Worm (Caenorhabditis elegans) whole organism, young adult: Measurements from ENCODE around the gene W08E12.9.
A peak's percentile ranks its signal among the peaks of the same experiment; 100 is the strongest.

Experiments
- B0261.1 ChIP-seq: sonication (generic microtip); optimal IDR thresholded peaks from 2 replicates; lab custom pipeline; 2016; ENCODE audit warnings: mild to moderate bottlenecking, missing genetic modification characterization, moderate library complexity, missing compliant biosample characterization
- C17E4.6 ChIP-seq: fragments of 200-800 bp; sonication (Bioruptor generic); IDR thresholded peaks from 2 replicates; pipeline ENCODE4 v1.3.6; 2022; ENCODE audit warnings: missing genetic modification reagents, missing genetic modification characterization, missing compliant biosample characterization
- D2030.7 ChIP-seq: fragments of 200-800 bp; sonication (Bioruptor generic); IDR thresholded peaks from 2 replicates; pipeline ENCODE4 v1.3.6; 2022; ENCODE audit warnings: missing genetic modification reagents, missing genetic modification characterization, missing compliant biosample characterization
- F22D6.2 ChIP-seq: sonication (generic microtip); optimal IDR thresholded peaks from 2 replicates; lab custom pipeline; 2016; ENCODE audit warnings: mild to moderate bottlenecking, missing genetic modification characterization, missing compliant biosample characterization
- F23B12.7 ChIP-seq: sonication (generic microtip); optimal IDR thresholded peaks from 2 replicates; lab custom pipeline; 2017; ENCODE audit warnings: missing genetic modification characterization, mild to moderate bottlenecking, missing compliant biosample characterization, antibody characterized with exemption, moderate library complexity; ENCODE audit not compliant: insufficient read depth
- F33H1.4 ChIP-seq: fragments of 200-800 bp; sonication (Bioruptor generic); IDR thresholded peaks from 2 replicates; pipeline ENCODE4 v1.3.6; 2022; ENCODE audit warnings: missing genetic modification reagents, missing genetic modification characterization, missing compliant biosample characterization
- F37B4.10 ChIP-seq: fragments of 200-800 bp; sonication (Bioruptor generic); IDR thresholded peaks from 2 replicates; pipeline ENCODE4 v1.3.6; 2022; ENCODE audit warnings: missing genetic modification characterization, missing compliant biosample characterization
- F49E8.2 ChIP-seq: sonication (generic microtip); optimal IDR thresholded peaks from 3 replicates; lab custom pipeline; 2017; ENCODE audit warnings: missing genetic modification characterization, mild to moderate bottlenecking, missing compliant biosample characterization, antibody characterized with exemption, moderate library complexity; ENCODE audit not compliant: insufficient read depth
- F57A8.1 ChIP-seq: fragments of 200-800 bp; sonication (Bioruptor generic); optimal IDR thresholded peaks from 2 replicates; lab custom pipeline; 2018; ENCODE audit warnings: mild to moderate bottlenecking, missing genetic modification characterization, moderate library complexity, missing compliant biosample characterization
- K11D2.4 ChIP-seq: fragments of 200-800 bp; sonication (Bioruptor generic); IDR thresholded peaks from 2 replicates; pipeline ENCODE4 v1.3.6; 2022; ENCODE audit warnings: missing genetic modification reagents, missing genetic modification characterization, missing compliant biosample characterization
- K12H6.12 ChIP-seq: fragments of 200-800 bp; sonication (Bioruptor generic); optimal IDR thresholded peaks from 2 replicates; lab custom pipeline; 2018; ENCODE audit warnings: mild to moderate bottlenecking, missing genetic modification characterization, missing compliant biosample characterization
- Y53F4B.3 ChIP-seq: fragments of 200-800 bp; sonication (Bioruptor generic); IDR thresholded peaks from 2 replicates; pipeline ENCODE4 v1.3.6; 2022; ENCODE audit warnings: missing genetic modification reagents, missing genetic modification characterization, missing compliant biosample characterization
- Y67H2A.10 ChIP-seq: fragments of 200-800 bp; sonication (Bioruptor generic); conservative IDR thresholded peaks from 2 replicates; pipeline ENCODE4 v1.3.6; 2022; ENCODE audit warnings: missing genetic modification reagents, missing genetic modification characterization, missing compliant biosample characterization
- Y95B8A.8 ChIP-seq: fragments of 200-800 bp; sonication (Bioruptor generic); IDR thresholded peaks from 2 replicates; pipeline ENCODE4 v1.3.6; 2022; ENCODE audit warnings: missing genetic modification reagents, missing genetic modification characterization, missing compliant biosample characterization
- aptf-3 ChIP-seq: fragments of 200-800 bp; sonication (Bioruptor generic); IDR thresholded peaks from 2 replicates; pipeline ENCODE4 v1.3.6; 2022; ENCODE audit warnings: missing genetic modification characterization, missing compliant biosample characterization
- attf-5 ChIP-seq: fragments of 200-800 bp; sonication (Bioruptor generic); optimal IDR thresholded peaks from 2 replicates; lab custom pipeline; 2018; ENCODE audit warnings: mild to moderate bottlenecking, missing genetic modification characterization, missing compliant biosample characterization
- bed-2 ChIP-seq: fragments of 200-800 bp; sonication (Bioruptor generic); IDR thresholded peaks from 2 replicates; pipeline ENCODE4 v1.3.6; 2022; ENCODE audit warnings: missing genetic modification reagents, missing genetic modification characterization, missing compliant biosample characterization
- cebp-1 ChIP-seq, 2 experiments: fragments of 200-800 bp in 1 of 2; sonication (Bioruptor generic) in 1 of 2; sonication (generic microtip) in 1 of 2; IDR thresholded peaks in 1 of 2; optimal IDR thresholded peaks in 1 of 2; 2 replicates each; pipeline versions ENCODE4 v1.3.6 to Lab custom; 2017 to 2022; ENCODE audit warnings: missing compliant biosample characterization in 2 of 2, missing genetic modification characterization in 2 of 2, mild to moderate bottlenecking in 1 of 2, missing genetic modification reagents in 1 of 2, moderate library complexity in 1 of 2
- ceh-58 ChIP-seq: fragments of 200-800 bp; sonication (Bioruptor generic); IDR thresholded peaks from 2 replicates; pipeline ENCODE4 v1.3.6; 2022; ENCODE audit warnings: missing genetic modification characterization, missing compliant biosample characterization
- die-1 ChIP-seq: sonication (generic microtip); optimal IDR thresholded peaks from 2 replicates; lab custom pipeline; 2016; ENCODE audit warnings: missing genotype, mild to moderate bottlenecking, missing genetic modification characterization, missing compliant biosample characterization
- dox-1 ChIP-seq: fragments of 200-800 bp; sonication (Bioruptor generic); IDR thresholded peaks from 2 replicates; pipeline ENCODE4 v1.3.6; 2022; ENCODE audit warnings: missing genetic modification reagents, missing genetic modification characterization, missing compliant biosample characterization
- dpff-1 ChIP-seq: sonication (generic microtip); optimal IDR thresholded peaks from 2 replicates; lab custom pipeline; 2017; ENCODE audit warnings: mild to moderate bottlenecking, missing genetic modification characterization, missing compliant biosample characterization
- ekl-4 ChIP-seq: fragments of 200-800 bp; sonication (Bioruptor generic); IDR thresholded peaks from 2 replicates; pipeline ENCODE4 v1.3.6; 2022; ENCODE audit warnings: missing genetic modification reagents, missing genetic modification characterization, missing compliant biosample characterization
- hmg-1.2 ChIP-seq: fragments of 200-800 bp; sonication (Bioruptor generic); IDR thresholded peaks from 2 replicates; pipeline ENCODE4 v1.3.6; 2022; ENCODE audit warnings: missing genetic modification reagents, missing genetic modification characterization, missing compliant biosample characterization
- hsf-1 ChIP-seq: fragments of 200-800 bp; sonication (Bioruptor generic); IDR thresholded peaks from 2 replicates; pipeline ENCODE4 v1.3.6; 2022; ENCODE audit warnings: missing genetic modification reagents, missing genetic modification characterization, missing compliant biosample characterization
- lin-35 ChIP-seq, 3 experiments: fragments of 150-350 bp in 2 of 3; sonication (generic microtip) in 1 of 3; optimal IDR thresholded peaks; 2 replicates each; lab custom pipeline; 2014 to 2018; ENCODE audit warnings: missing biosample characterization in 3 of 3, missing genetic modification characterization in 3 of 3, missing genetic modification reagents in 3 of 3
- lin-40 ChIP-seq: sonication (generic microtip); optimal IDR thresholded peaks from 2 replicates; lab custom pipeline; 2016; ENCODE audit warnings: missing genetic modification characterization, mild to moderate bottlenecking, missing compliant biosample characterization, missing genotype, missing genetic modification reagents
- lin-54 ChIP-seq: fragments of 200-800 bp; sonication (Bioruptor generic); optimal IDR thresholded peaks from 2 replicates; lab custom pipeline; 2018; ENCODE audit warnings: mild to moderate bottlenecking, missing genetic modification characterization, missing compliant biosample characterization
- lir-1 ChIP-seq: fragments of 200-800 bp; sonication (Bioruptor generic); conservative IDR thresholded peaks from 2 replicates; pipeline ENCODE4 v1.3.6; 2022; ENCODE audit warnings: missing genetic modification reagents, missing genetic modification characterization, missing compliant biosample characterization
- lsl-1 ChIP-seq: fragments of 200-800 bp; sonication (Bioruptor generic); optimal IDR thresholded peaks from 2 replicates; lab custom pipeline; 2018; ENCODE audit warnings: mild to moderate bottlenecking, missing genetic modification characterization, moderate library complexity, missing compliant biosample characterization
- madf-10 ChIP-seq: sonication (generic microtip); optimal IDR thresholded peaks from 2 replicates; lab custom pipeline; 2016; ENCODE audit warnings: mild to moderate bottlenecking, missing genetic modification characterization, missing compliant biosample characterization
- madf-3 ChIP-seq: fragments of 200-800 bp; sonication (Bioruptor generic); IDR thresholded peaks from 2 replicates; pipeline ENCODE4 v1.3.6; 2022; ENCODE audit warnings: missing genetic modification reagents, missing genetic modification characterization, missing compliant biosample characterization
- madf-6 ChIP-seq: fragments of 200-800 bp; sonication (Bioruptor generic); IDR thresholded peaks from 2 replicates; pipeline ENCODE4 v1.3.6; 2022; ENCODE audit warnings: missing genetic modification reagents, missing genetic modification characterization, missing compliant biosample characterization
- mcd-1 ChIP-seq: fragments of 200-800 bp; sonication (Bioruptor generic); IDR thresholded peaks from 2 replicates; pipeline ENCODE4 v1.3.6; 2022; ENCODE audit warnings: missing genetic modification reagents, missing genetic modification characterization, missing compliant biosample characterization
- nfyb-1 ChIP-seq: fragments of 200-800 bp; sonication (Bioruptor generic); IDR thresholded peaks from 2 replicates; pipeline ENCODE4 v1.3.6; 2022; ENCODE audit warnings: missing genetic modification reagents, missing genetic modification characterization, missing compliant biosample characterization
- nhr-120 ChIP-seq: fragments of 200-800 bp; sonication (Bioruptor generic); IDR thresholded peaks from 2 replicates; pipeline ENCODE4 v1.3.6; 2022; ENCODE audit warnings: missing genetic modification characterization, missing compliant biosample characterization
- nhr-27 ChIP-seq: fragments of 200-800 bp; sonication (Bioruptor generic); optimal IDR thresholded peaks from 2 replicates; lab custom pipeline; 2018; ENCODE audit warnings: mild to moderate bottlenecking, missing genetic modification characterization, moderate library complexity, missing compliant biosample characterization
- pbrm-1 ChIP-seq: fragments of 200-800 bp; sonication (Bioruptor generic); IDR thresholded peaks from 2 replicates; pipeline ENCODE4 v1.3.6; 2022; ENCODE audit warnings: missing genetic modification reagents, missing genetic modification characterization, missing compliant biosample characterization
- snpc-3.4 ChIP-seq: sonication (generic microtip); optimal IDR thresholded peaks from 2 replicates; lab custom pipeline; 2017; ENCODE audit warnings: missing genetic modification characterization, mild to moderate bottlenecking, missing compliant biosample characterization, antibody characterized with exemption, moderate library complexity, missing genotype, missing genetic modification reagents
- tbp1 ChIP-seq: fragments of 200-800 bp; sonication (Bioruptor generic); optimal IDR thresholded peaks from 2 replicates; lab custom pipeline; 2018; ENCODE audit warnings: mild to moderate bottlenecking, missing genetic modification characterization, missing compliant biosample characterization
- tlf-1 ChIP-seq: fragments of 200-800 bp; sonication (Bioruptor generic); optimal IDR thresholded peaks from 2 replicates; lab custom pipeline; 2018; ENCODE audit warnings: mild to moderate bottlenecking, missing genetic modification characterization, missing compliant biosample characterization
- unc-130 ChIP-seq: sonication (generic microtip); optimal IDR thresholded peaks from 2 replicates; lab custom pipeline; 2016; ENCODE audit warnings: missing genetic modification reagents, missing genetic modification characterization, missing compliant biosample characterization
- unc-62 ChIP-seq: fragments of 150-350 bp; optimal IDR thresholded peaks from 2 replicates; lab custom pipeline; 2014; ENCODE audit warnings: missing biosample characterization, missing genetic modification reagents, missing genetic modification characterization
- ztf-25 ChIP-seq: fragments of 200-800 bp; sonication (Bioruptor generic); IDR thresholded peaks from 2 replicates; pipeline ENCODE4 v1.3.6; 2022; ENCODE audit warnings: missing genetic modification reagents, missing genetic modification characterization, missing compliant biosample characterization
- ztf-28 ChIP-seq: fragments of 200-800 bp; sonication (Bioruptor generic); IDR thresholded peaks from 2 replicates; pipeline ENCODE4 v1.3.6; 2022; ENCODE audit warnings: missing genetic modification reagents, missing genetic modification characterization, missing compliant biosample characterization
- ztf-6 ChIP-seq: fragments of 200-800 bp; sonication (Bioruptor generic); IDR thresholded peaks from 2 replicates; pipeline ENCODE4 v1.3.6; 2022; ENCODE audit warnings: missing genetic modification reagents, missing genetic modification characterization, missing compliant biosample characterization

The W08E12.9 gene

DNA sequence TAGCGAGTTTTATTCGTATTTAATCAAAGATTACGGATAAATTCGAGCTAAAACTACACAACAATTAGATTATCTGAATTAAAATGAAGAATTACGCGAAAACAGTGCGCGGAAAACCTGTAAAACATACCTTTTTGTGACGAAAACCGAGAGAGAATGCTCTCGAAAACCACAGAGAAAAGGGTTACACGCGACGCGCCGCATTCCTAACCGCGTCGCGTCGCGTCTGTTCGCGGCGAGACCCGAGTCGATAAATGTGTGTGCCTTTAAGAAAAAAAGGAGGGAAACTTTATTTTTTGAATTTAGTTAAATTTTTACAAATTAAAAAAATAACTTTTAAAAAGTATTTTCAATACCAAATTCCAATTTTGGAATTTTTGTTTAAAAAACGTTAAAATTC is 31.3 kb upstream of the W08E12.9 start, which contains the start of gene hrpa-1 (continued):
- peak in 2 of 3 experiments; percentile 37 to 92 for TF ChIP-seq lin-35 (GFP tag; optimal IDR thresholded peaks at IDR 0.05; lab: Kevin White, UChicago)
- TF ChIP-seq attf-5 (GFP tag; lab: Kevin White, UChicago), result peak; percentile 45
- peak; percentile 83 for TF ChIP-seq hsf-1 (GFP tag; lab: Robert Waterston, UW)
- peak; percentile 54 for TF ChIP-seq lsl-1 (GFP tag; lab: Kevin White, UChicago)
- TF ChIP-seq C17E4.6, result no peak
- TF ChIP-seq Y67H2A.10, result no peak
- TF ChIP-seq D2030.7 (GFP tag; lab: Robert Waterston, UW), result no peak; the same call in 1 of the 2 replicates
- peak; percentile 71 for TF ChIP-seq lin-40 (tag; lab: Kevin White, UChicago)
- TF ChIP-seq nfyb-1 (GFP tag; lab: Robert Waterston, UW), result 0 out of 2 replicates have a peak, but pooled peaks have one; percentile 14
- TF ChIP-seq F33H1.4 (GFP tag; lab: Robert Waterston, UW), result peak; percentile 97
- no peak for TF ChIP-seq F22D6.2
- no peak for TF ChIP-seq K12H6.12 (tag; lab: Kevin White, UChicago)
- peak; percentile 62 for TF ChIP-seq lir-1
- peak; percentile 47 for TF ChIP-seq hmg-1.2 (GFP tag; lab: Robert Waterston, UW)
- TF ChIP-seq F23B12.7 (tag; lab: Kevin White, UChicago), result peak; percentile 66
- no peak for TF ChIP-seq nhr-120
- TF ChIP-seq madf-6 (GFP tag; lab: Robert Waterston, UW), result peak; percentile 61
- peak; percentile 55; the same call in 1 of the 2 replicates for TF ChIP-seq K11D2.4 (GFP tag; lab: Robert Waterston, UW)
- TF ChIP-seq die-1, result no peak
- TF ChIP-seq ztf-6, result no peak
- TF ChIP-seq dpff-1 (tag; lab: Kevin White, UChicago), result no peak
- peak; percentile 51 for TF ChIP-seq madf-10
- TF ChIP-seq tbp1, result peak; percentile 56
- TF ChIP-seq bed-2 (GFP tag; lab: Robert Waterston, UW), result no peak
- peak; percentile 33 for TF ChIP-seq F49E8.2
- TF ChIP-seq nhr-27 (tag; lab: Kevin White, UChicago), result no peak
- peak; percentile 85 for TF ChIP-seq lin-54 (GFP tag; lab: Kevin White, UChicago)
- TF ChIP-seq F37B4.10 (GFP tag; lab: Robert Waterston, UW), result no peak
- peak; percentile 44; the same call in 1 of the 2 replicates for TF ChIP-seq pbrm-1
- TF ChIP-seq tlf-1, result peak; percentile 43
- TF ChIP-seq snpc-3.4 (tag; lab: Kevin White, UChicago), result peak; percentile 35
- TF ChIP-seq mcd-1 (GFP tag; lab: Robert Waterston, UW), result peak; percentile 87
- peak; percentile 79 for TF ChIP-seq dox-1
- TF ChIP-seq madf-3, result peak; percentile 99
- TF ChIP-seq Y95B8A.8 (GFP tag; lab: Robert Waterston, UW), result peak; percentile 26; the same call in 1 of the 2 replicates

DNA sequence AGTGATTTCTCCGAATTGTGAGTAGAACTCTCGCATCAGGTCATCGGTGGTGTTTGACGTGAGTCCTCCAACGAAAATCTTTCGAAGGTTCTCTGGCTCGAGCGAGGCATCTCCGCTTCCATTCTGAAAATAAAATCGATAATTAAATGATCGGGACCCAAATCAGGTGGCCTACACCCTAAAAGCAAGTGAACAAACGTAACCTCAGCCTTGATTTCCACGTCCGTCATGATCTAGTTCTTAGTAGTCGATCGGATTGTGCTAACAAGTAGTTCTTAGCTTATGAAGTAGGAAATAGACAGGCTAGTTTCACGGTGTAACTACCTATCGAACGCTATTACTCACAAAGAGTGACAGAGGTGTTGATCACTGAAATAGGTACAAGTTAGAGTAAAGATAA is 30.8 kb upstream of the W08E12.9 start:
- peak; percentile 25 for TF ChIP-seq lin-54 (GFP tag; lab: Kevin White, UChicago)
- no peak; the same call in 1 of the 2 replicates for TF ChIP-seq cebp-1 (GFP tag; IDR thresholded peaks at IDR 0.05; lab: Robert Waterston, UW)
- TF ChIP-seq cebp-1 (tag; optimal IDR thresholded peaks at IDR 0.05; lab: Kevin White, UChicago), result no peak
- peak; percentile 81 for TF ChIP-seq madf-3
- TF ChIP-seq F49E8.2, result no peak
- no peak for TF ChIP-seq unc-130 (GFP tag; lab: Kevin White, UChicago)
- TF ChIP-seq Y53F4B.3 (GFP tag; lab: Robert Waterston, UW), result no peak
- no peak for TF ChIP-seq nfyb-1 (GFP tag; lab: Robert Waterston, UW)
- TF ChIP-seq B0261.1 (tag; lab: Kevin White, UChicago), result no peak
- TF ChIP-seq ztf-28, result no peak
- peak; percentile 72 for TF ChIP-seq ekl-4 (GFP tag; lab: Robert Waterston, UW)
- TF ChIP-seq aptf-3 (GFP tag; lab: Robert Waterston, UW), result 0 out of 2 replicates have a peak, but pooled peaks have one; percentile 67
- TF ChIP-seq tbp1, result peak; percentile 14
- TF ChIP-seq D2030.7 (GFP tag; lab: Robert Waterston, UW), result peak; percentile 34; the same call in 1 of the 2 replicates
- no peak for TF ChIP-seq snpc-3.4 (tag; lab: Kevin White, UChicago)
- peak; percentile 23 for TF ChIP-seq lsl-1 (GFP tag; lab: Kevin White, UChicago)
- TF ChIP-seq F57A8.1, result no peak
- TF ChIP-seq ztf-25 (GFP tag; lab: Robert Waterston, UW), result no peak
- 0 out of 2 replicates have a peak, but pooled peaks have one; percentile 69 for TF ChIP-seq ceh-58 (GFP tag; lab: Robert Waterston, UW)
- 0 out of 2 replicates have a peak, but pooled peaks have one; percentile 29 for TF ChIP-seq Y95B8A.8 (GFP tag; lab: Robert Waterston, UW)
- TF ChIP-seq pbrm-1, result peak; percentile 36; the same call in 1 of the 2 replicates
- TF ChIP-seq unc-62 (GFP tag; lab: Kevin White, UChicago), result no peak
